Worm (Caenorhabditis elegans) whole organism, young adult: Measurements from ENCODE around the gene C07G1.15.
A peak's percentile ranks its signal among the peaks of the same experiment; 100 is the strongest.

Source experiments
- D2030.7 ChIP-seq: fragments of 200-800 bp; sonication (Bioruptor generic); IDR thresholded peaks from 2 replicates; pipeline ENCODE4 v1.3.6; 2022; ENCODE audit warnings: missing genetic modification reagents, missing genetic modification characterization, missing compliant biosample characterization
- F22D6.2 ChIP-seq: sonication (generic microtip); optimal IDR thresholded peaks from 2 replicates; lab custom pipeline; 2016; ENCODE audit warnings: mild to moderate bottlenecking, missing genetic modification characterization, missing compliant biosample characterization
- Y56A3A.18 ChIP-seq: fragments of 200-800 bp; sonication (Bioruptor generic); IDR thresholded peaks from 2 replicates; pipeline ENCODE4 v1.3.6; 2022; ENCODE audit warnings: missing genetic modification reagents, missing genetic modification characterization, missing compliant biosample characterization
- Y67H2A.10 ChIP-seq: fragments of 200-800 bp; sonication (Bioruptor generic); conservative IDR thresholded peaks from 2 replicates; pipeline ENCODE4 v1.3.6; 2022; ENCODE audit warnings: missing genetic modification reagents, missing genetic modification characterization, missing compliant biosample characterization
- akir-1 ChIP-seq: fragments of 200-800 bp; sonication (Bioruptor generic); optimal IDR thresholded peaks from 2 replicates; lab custom pipeline; 2018; ENCODE audit warnings: mild to moderate bottlenecking, missing genetic modification characterization, moderate library complexity, missing compliant biosample characterization
- ama-1 ChIP-seq, 3 experiments: fragments of 150-350 bp in 1 of 3; sonication (generic microtip) in 2 of 3; optimal IDR thresholded peaks; 2 replicates each; lab custom pipeline; 2014 to 2018; ENCODE audit warnings: missing biosample characterization in 2 of 3, missing genetic modification characterization in 2 of 3, missing genetic modification reagents in 2 of 3
- atf-7 ChIP-seq: sonication (generic microtip); optimal IDR thresholded peaks from 2 replicates; lab custom pipeline; 2017; ENCODE audit warnings: mild to moderate bottlenecking, missing genetic modification characterization, missing compliant biosample characterization
- athp-1 ChIP-seq: sonication (generic microtip); optimal IDR thresholded peaks from 2 replicates; lab custom pipeline; 2017; ENCODE audit warnings: mild to moderate bottlenecking, missing genetic modification characterization, missing compliant biosample characterization
- cebp-1 ChIP-seq, 2 experiments: fragments of 200-800 bp in 1 of 2; sonication (Bioruptor generic) in 1 of 2; sonication (generic microtip) in 1 of 2; IDR thresholded peaks in 1 of 2; optimal IDR thresholded peaks in 1 of 2; 2 replicates each; pipeline versions ENCODE4 v1.3.6 to Lab custom; 2017 to 2022; ENCODE audit warnings: missing compliant biosample characterization in 2 of 2, missing genetic modification characterization in 2 of 2, mild to moderate bottlenecking in 1 of 2, missing genetic modification reagents in 1 of 2, moderate library complexity in 1 of 2
- ceh-100 ChIP-seq: fragments of 200-800 bp; sonication (Bioruptor generic); IDR thresholded peaks from 2 replicates; pipeline ENCODE4 v1.3.6; 2022; ENCODE audit warnings: missing genetic modification reagents, missing genetic modification characterization, missing compliant biosample characterization
- ceh-40 ChIP-seq: fragments of 200-800 bp; sonication (Bioruptor generic); IDR thresholded peaks from 2 replicates; pipeline ENCODE4 v1.3.6; 2022; ENCODE audit warnings: missing genetic modification characterization, missing compliant biosample characterization
- ceh-91 ChIP-seq: fragments of 200-800 bp; sonication (Bioruptor generic); IDR thresholded peaks from 2 replicates; pipeline ENCODE4 v1.3.6; 2022; ENCODE audit warnings: missing genetic modification reagents, missing genetic modification characterization, missing compliant biosample characterization
- chd-7 ChIP-seq: sonication (generic microtip); optimal IDR thresholded peaks from 2 replicates; lab custom pipeline; 2016; ENCODE audit warnings: mild to moderate bottlenecking, missing genetic modification characterization, moderate library complexity, missing compliant biosample characterization
- die-1 ChIP-seq: sonication (generic microtip); optimal IDR thresholded peaks from 2 replicates; lab custom pipeline; 2016; ENCODE audit warnings: missing genotype, mild to moderate bottlenecking, missing genetic modification characterization, missing compliant biosample characterization
- dox-1 ChIP-seq: fragments of 200-800 bp; sonication (Bioruptor generic); IDR thresholded peaks from 2 replicates; pipeline ENCODE4 v1.3.6; 2022; ENCODE audit warnings: missing genetic modification reagents, missing genetic modification characterization, missing compliant biosample characterization
- dpl-1 ChIP-seq: fragments of 150-350 bp; optimal IDR thresholded peaks from 2 replicates; lab custom pipeline; 2014; ENCODE audit warnings: missing biosample characterization, missing genetic modification reagents, missing genetic modification characterization
- efl-1 ChIP-seq: fragments of 150-350 bp; optimal IDR thresholded peaks from 2 replicates; lab custom pipeline; 2014; ENCODE audit warnings: missing biosample characterization, missing genetic modification reagents, missing genetic modification characterization
- gei-17 ChIP-seq: fragments of 200-800 bp; sonication (Bioruptor generic); optimal IDR thresholded peaks from 2 replicates; lab custom pipeline; 2018; ENCODE audit warnings: mild to moderate bottlenecking, missing genetic modification characterization, missing compliant biosample characterization
- him-1 ChIP-seq: sonication (generic microtip); optimal IDR thresholded peaks from 2 replicates; lab custom pipeline; 2016; ENCODE audit warnings: missing genotype, missing genetic modification reagents, missing genetic modification characterization, missing compliant biosample characterization
- hlh-12 ChIP-seq: sonication (generic microtip); optimal IDR thresholded peaks from 2 replicates; lab custom pipeline; 2016; ENCODE audit warnings: missing genetic modification characterization, missing compliant biosample characterization
- hmg-1.2 ChIP-seq: fragments of 200-800 bp; sonication (Bioruptor generic); IDR thresholded peaks from 2 replicates; pipeline ENCODE4 v1.3.6; 2022; ENCODE audit warnings: missing genetic modification reagents, missing genetic modification characterization, missing compliant biosample characterization
- hmg-20 ChIP-seq: fragments of 200-800 bp; sonication (Bioruptor generic); IDR thresholded peaks from 2 replicates; pipeline ENCODE4 v1.3.6; 2022; ENCODE audit warnings: missing genetic modification reagents, missing genetic modification characterization, missing compliant biosample characterization
- lag-1 ChIP-seq: fragments of 200-800 bp; sonication (Bioruptor generic); IDR thresholded peaks from 2 replicates; pipeline ENCODE4 v1.3.6; 2022; ENCODE audit warnings: missing genetic modification reagents, missing genetic modification characterization, missing compliant biosample characterization
- lin-40 ChIP-seq: sonication (generic microtip); optimal IDR thresholded peaks from 2 replicates; lab custom pipeline; 2016; ENCODE audit warnings: missing genetic modification characterization, mild to moderate bottlenecking, missing compliant biosample characterization, missing genotype, missing genetic modification reagents
- lsl-1 ChIP-seq: fragments of 200-800 bp; sonication (Bioruptor generic); optimal IDR thresholded peaks from 2 replicates; lab custom pipeline; 2018; ENCODE audit warnings: mild to moderate bottlenecking, missing genetic modification characterization, moderate library complexity, missing compliant biosample characterization
- madf-10 ChIP-seq: sonication (generic microtip); optimal IDR thresholded peaks from 2 replicates; lab custom pipeline; 2016; ENCODE audit warnings: mild to moderate bottlenecking, missing genetic modification characterization, missing compliant biosample characterization
- madf-3 ChIP-seq: fragments of 200-800 bp; sonication (Bioruptor generic); IDR thresholded peaks from 2 replicates; pipeline ENCODE4 v1.3.6; 2022; ENCODE audit warnings: missing genetic modification reagents, missing genetic modification characterization, missing compliant biosample characterization
- nhr-80 ChIP-seq: sonication (generic microtip); optimal IDR thresholded peaks from 2 replicates; lab custom pipeline; 2016; ENCODE audit warnings: missing genetic modification characterization, missing compliant biosample characterization
- pha-4 ChIP-seq: fragments of 150-350 bp; sonication (generic microtip); optimal IDR thresholded peaks from 2 replicates; lab custom pipeline; 2014; ENCODE audit warnings: missing biosample characterization, missing genetic modification reagents, missing genetic modification characterization
- snpc-1.1 ChIP-seq: sonication (generic microtip); optimal IDR thresholded peaks from 2 replicates; lab custom pipeline; 2017; ENCODE audit warnings: missing genetic modification characterization, mild to moderate bottlenecking, missing compliant biosample characterization, antibody characterized with exemption, moderate library complexity, missing genotype, missing genetic modification reagents; ENCODE audit not compliant: insufficient read depth
- snpc-4 ChIP-seq, 5 experiments: fragments of 150-350 bp in 1 of 5; sonication (generic microtip) in 4 of 5; optimal IDR thresholded peaks; 2 replicates each; lab custom pipeline; 2014 to 2018; ENCODE audit warnings: missing genetic modification characterization in 5 of 5, missing biosample characterization in 3 of 5, antibody characterized with exemption in 2 of 5, mild to moderate bottlenecking in 2 of 5, missing compliant biosample characterization in 2 of 5, missing genotype in 2 of 5, moderate library complexity in 2 of 5, missing genetic modification reagents in 1 of 5
- somi-1 ChIP-seq: fragments of 200-800 bp; sonication (Bioruptor generic); optimal IDR thresholded peaks from 2 replicates; lab custom pipeline; 2018; ENCODE audit warnings: mild to moderate bottlenecking, missing genetic modification characterization, missing compliant biosample characterization
- sptf-2 ChIP-seq: fragments of 200-800 bp; sonication (Bioruptor generic); optimal IDR thresholded peaks from 2 replicates; lab custom pipeline; 2018; ENCODE audit warnings: mild to moderate bottlenecking, missing genetic modification characterization, missing compliant biosample characterization
- tbp1 ChIP-seq: fragments of 200-800 bp; sonication (Bioruptor generic); optimal IDR thresholded peaks from 2 replicates; lab custom pipeline; 2018; ENCODE audit warnings: mild to moderate bottlenecking, missing genetic modification characterization, missing compliant biosample characterization
- unc-62 ChIP-seq: fragments of 150-350 bp; optimal IDR thresholded peaks from 2 replicates; lab custom pipeline; 2014; ENCODE audit warnings: missing biosample characterization, missing genetic modification reagents, missing genetic modification characterization
- zfh-2 ChIP-seq: fragments of 200-800 bp; sonication (Bioruptor generic); conservative IDR thresholded peaks from 2 replicates; pipeline ENCODE4 v1.3.6; 2022; ENCODE audit warnings: missing genetic modification reagents, missing genetic modification characterization, missing compliant biosample characterization
- ztf-22 ChIP-seq: fragments of 200-800 bp; sonication (Bioruptor generic); optimal IDR thresholded peaks from 2 replicates; lab custom pipeline; 2018; ENCODE audit warnings: mild to moderate bottlenecking, missing genetic modification characterization, moderate library complexity, missing compliant biosample characterization

C07G1.15 gene

ce11 chrIV:8144341-8144740 is 25.4 kb upstream of the C07G1.15 start:
- TF ChIP-seq die-1 (no peak), ama-1 (optimal IDR thresholded peaks at IDR 0.05; lab: Kevin White, UChicago) (no peak), ama-1 (GFP tag; optimal IDR thresholded peaks at IDR 0.05; lab: Kevin White, UChicago) (no peak), athp-1 (tag; lab: Kevin White, UChicago) (no peak), snpc-1.1 (no peak), F22D6.2 (tag; lab: Kevin White, UChicago) (no peak), madf-10 (tag; lab: Kevin White, UChicago) (no peak), hlh-12 (no peak), somi-1 (no peak)

ce11 chrIV:8146283-8146682 is 23.5 kb upstream of the C07G1.15 start:
- no peak for TF ChIP-seq hmg-20 (GFP tag; lab: Robert Waterston, UW)
- peak; percentile 63; the same call in 1 of the 2 replicates for TF ChIP-seq hmg-1.2
- TF ChIP-seq, all 124 proteins: peak for 1

- no peak for TF ChIP-seq madf-10 (tag; lab: Kevin White, UChicago)
- TF ChIP-seq athp-1 (tag; lab: Kevin White, UChicago), result no peak
- TF ChIP-seq pha-4 (tag; lab: Kevin White, UChicago), result no peak
- no peak for TF ChIP-seq lag-1 (GFP tag; lab: Robert Waterston, UW)
- TF ChIP-seq him-1 (tag; lab: Kevin White, UChicago), result no peak
- no peak for TF ChIP-seq ceh-91 (GFP tag; lab: Robert Waterston, UW)
- no peak for TF ChIP-seq chd-7 (tag; lab: Kevin White, UChicago)
- no peak for TF ChIP-seq Y67H2A.10 (GFP tag; lab: Robert Waterston, UW)
- no peak for TF ChIP-seq akir-1
- no peak for TF ChIP-seq ceh-40 (GFP tag; lab: Robert Waterston, UW)
- no peak for TF ChIP-seq madf-3
- no peak for TF ChIP-seq Y56A3A.18 (GFP tag; lab: Robert Waterston, UW)
- TF ChIP-seq D2030.7, result no peak
- no peak for TF ChIP-seq efl-1 (GFP tag; lab: Kevin White, UChicago)
- no peak for TF ChIP-seq lin-40 (tag; lab: Kevin White, UChicago)
- no peak for TF ChIP-seq dpl-1
- no peak for TF ChIP-seq gei-17 (GFP tag; lab: Kevin White, UChicago)
- TF ChIP-seq lsl-1 (GFP tag; lab: Kevin White, UChicago), result no peak
Observed at ce11 chrIV:8148494-8148893, 21.3 kb upstream of the C07G1.15 start, which contains the start of gene pmk-1. Gene pmk-1, plus strand, starts transcription at chrIV:8148794.

- no peak for TF ChIP-seq zfh-2 (GFP tag; lab: Robert Waterston, UW)
- TF ChIP-seq snpc-4 (GFP tag; optimal IDR thresholded peaks at IDR 0.05; lab: Kevin White, UChicago), result no peak
- TF ChIP-seq snpc-4 (tag; optimal IDR thresholded peaks at IDR 0.05; lab: Kevin White, UChicago), result peak in 1 of 4 experiments; percentile 13
- no peak for TF ChIP-seq lag-1 (GFP tag; lab: Robert Waterston, UW)
- peak; percentile 2 for TF ChIP-seq tbp1 (GFP tag; lab: Kevin White, UChicago)
- TF ChIP-seq dox-1 (GFP tag; lab: Robert Waterston, UW), result peak; percentile 34; the same call in 1 of the 2 replicates
- TF ChIP-seq ceh-100 (GFP tag; lab: Robert Waterston, UW), result no peak
- peak; percentile 78 for TF ChIP-seq nhr-80 (tag; lab: Kevin White, UChicago)
- no peak for TF ChIP-seq efl-1 (GFP tag; lab: Kevin White, UChicago)
- TF ChIP-seq atf-7 (tag; lab: Kevin White, UChicago), result peak; percentile 3
- peak; percentile 32 for TF ChIP-seq ztf-22 (GFP tag; lab: Kevin White, UChicago)
- TF ChIP-seq unc-62 (GFP tag; lab: Kevin White, UChicago), result peak; percentile 84
- no peak for TF ChIP-seq cebp-1 (GFP tag; IDR thresholded peaks at IDR 0.05; lab: Robert Waterston, UW)
- TF ChIP-seq cebp-1 (tag; optimal IDR thresholded peaks at IDR 0.05; lab: Kevin White, UChicago), result peak; percentile 65
- TF ChIP-seq sptf-2 (GFP tag; lab: Kevin White, UChicago), result no peak
- TF ChIP-seq akir-1, result no peak
- no peak for TF ChIP-seq die-1
- TF ChIP-seq, all 124 proteins: peak for 8
Observed at ce11 chrIV:8151721-8152120, 18.1 kb upstream of the C07G1.15 start.
